Worm (Caenorhabditis elegans): ENCODE data around the gene clc-31.

- TF ChIP-seq rnt-1 (tag; optimal IDR thresholded peaks at IDR 0.05) (no peak), dpl-1 (GFP tag; optimal IDR thresholded peaks at IDR 0.05) (no peak), grh-1 (GFP tag; IDR thresholded peaks at IDR 0.05) (no peak), fos-1 (tag; optimal IDR thresholded peaks at IDR 0.05) (no peak)
Observed at ce11 chrII:371549-371948, 31.2 kb downstream of the clc-31 start.

All from whole organism, L1 larva.